Fruit fly (Drosophila melanogaster): Measurements from ENCODE around the gene inaF-C.

The inaF-C gene

DNA sequence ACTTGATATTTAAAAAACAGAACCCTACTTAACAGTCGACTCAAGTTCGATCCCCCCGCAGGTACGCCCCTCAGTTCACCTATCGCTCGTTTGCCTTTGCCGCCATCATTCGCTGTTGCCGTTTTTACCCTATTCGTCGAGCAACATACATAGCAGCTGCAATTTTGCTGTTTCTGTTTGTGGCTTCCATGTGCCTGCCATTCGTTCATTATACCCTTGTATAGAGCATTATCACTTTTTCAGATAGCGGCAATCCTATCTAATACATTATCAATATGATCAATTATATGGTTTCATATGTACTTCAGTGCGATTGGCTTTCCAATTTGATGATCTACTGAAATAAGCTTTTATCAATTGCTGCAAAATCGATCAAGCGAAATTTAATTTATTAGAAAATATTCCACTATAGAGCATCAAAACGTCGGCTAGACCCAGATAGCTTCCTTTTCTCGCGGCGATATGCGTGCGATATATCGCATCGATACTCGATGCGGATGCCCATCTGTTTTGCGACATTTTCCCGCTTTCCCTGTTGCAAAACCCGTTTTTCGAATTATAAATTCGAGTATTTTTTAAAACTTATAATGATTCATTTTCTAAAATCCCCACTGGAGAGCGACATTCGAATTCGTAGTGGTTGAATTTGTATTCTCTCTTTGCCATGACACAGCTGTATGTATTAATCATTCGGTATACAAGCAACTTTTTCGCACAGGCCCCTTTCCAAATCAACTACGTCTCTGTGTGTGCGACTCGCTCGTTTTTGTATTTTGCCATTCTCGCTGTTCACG lies 15.4 kb downstream of the inaF-C start (continued):
- peak; percentile 79 for TF ChIP-seq Hmx (GFP tag; optimal IDR thresholded peaks at IDR 0.05)
- TF ChIP-seq Jarid2 (GFP tag; optimal IDR thresholded peaks at IDR 0.05): peak; percentile 66
- TF ChIP-seq CG17802 (tag; optimal IDR thresholded peaks at IDR 0.05): peak; percentile 64
- TF ChIP-seq Sry-β (GFP tag; optimal IDR thresholded peaks at IDR 0.05): no peak
- TF ChIP-seq CG17612 (GFP tag; IDR thresholded peaks at IDR 0.05): peak; percentile 73
- peak; percentile 72; the same call in 2 of the 3 replicates for TF ChIP-seq jigr1 (GFP tag; IDR thresholded peaks at IDR 0.05)
- peak; percentile 84 for TF ChIP-seq CG11695 (GFP tag; IDR thresholded peaks at IDR 0.05)
- peak; percentile 70 for TF ChIP-seq CG9932 (GFP tag; IDR thresholded peaks at IDR 0.05)
- TF ChIP-seq tgo (GFP tag; IDR thresholded peaks at IDR 0.05): peak; percentile 76
- no peak for TF ChIP-seq stwl (tag; optimal IDR thresholded peaks at IDR 0.05)
- TF ChIP-seq Hr39 (optimal IDR thresholded peaks at IDR 0.05): no peak
- peak; percentile 77 for TF ChIP-seq crol (GFP tag; IDR thresholded peaks at IDR 0.05)
- TF ChIP-seq chinmo (GFP tag; IDR thresholded peaks at IDR 0.05; ENCODE audit: partially characterized antibody): peak; percentile 50; the same call in 1 of the 4 replicates
- TF ChIP-seq dm (GFP tag; optimal IDR thresholded peaks at IDR 0.05): peak; percentile 76
- TF ChIP-seq Dll (GFP tag; IDR thresholded peaks at IDR 0.05; ENCODE audit: partially characterized antibody): peak; percentile 79
- TF ChIP-seq sd (tag; optimal IDR thresholded peaks at IDR 0.05): peak; percentile 74
- TF ChIP-seq prd (optimal IDR thresholded peaks at IDR 0.05): no peak
- TF ChIP-seq prd (GFP tag; IDR thresholded peaks at IDR 0.05): peak; percentile 90
- peak; percentile 68 for TF ChIP-seq CG13123 (GFP tag; optimal IDR thresholded peaks at IDR 0.05)
- TF ChIP-seq Xbp1 (GFP tag; optimal IDR thresholded peaks at IDR 0.05): peak; percentile 88
- peak; percentile 43 for TF ChIP-seq CG4282 (GFP tag; optimal IDR thresholded peaks at IDR 0.05)
- peak; percentile 60; the same call in 1 of the 2 replicates for TF ChIP-seq Awh (GFP tag; IDR thresholded peaks at IDR 0.05)
- peak; percentile 77 for TF ChIP-seq Bdp1 (GFP tag; optimal IDR thresholded peaks at IDR 0.05)
- TF ChIP-seq Sox100B (GFP tag; optimal IDR thresholded peaks at IDR 0.05): peak; percentile 89
- TF ChIP-seq CG34422 (GFP tag; IDR thresholded peaks at IDR 0.05): peak; percentile 81
- peak; percentile 84 for TF ChIP-seq sisA (GFP tag; IDR thresholded peaks at IDR 0.05)
- no peak for TF ChIP-seq ftz-f1 (GFP tag; optimal IDR thresholded peaks at IDR 0.05)
- peak; percentile 78 for TF ChIP-seq CG1647 (GFP tag; optimal IDR thresholded peaks at IDR 0.05)
- TF ChIP-seq CG6813 (GFP tag; optimal IDR thresholded peaks at IDR 0.05): peak; percentile 81
- peak; percentile 42 for TF ChIP-seq Neu2 (GFP tag; optimal IDR thresholded peaks at IDR 0.05; ENCODE audit: borderline replicate concordance)
- peak; percentile 76; the same call in 2 of the 3 replicates for TF ChIP-seq CG11093 (GFP tag; IDR thresholded peaks at IDR 0.05)
- TF ChIP-seq Elba2 (GFP tag; optimal IDR thresholded peaks at IDR 0.05): no peak
- TF ChIP-seq CG17829 (tag; optimal IDR thresholded peaks at IDR 0.05): peak; percentile 90
- peak; percentile 50 for TF ChIP-seq pfk (GFP tag; optimal IDR thresholded peaks at IDR 0.05)
- TF ChIP-seq Sox102F (GFP tag; optimal IDR thresholded peaks at IDR 0.05): peak; percentile 87
- TF ChIP-seq Fer1 (GFP tag; optimal IDR thresholded peaks at IDR 0.05): peak; percentile 88
- no peak for TF ChIP-seq gt (GFP tag; IDR thresholded peaks at IDR 0.05)
- TF ChIP-seq CG2120 (GFP tag; optimal IDR thresholded peaks at IDR 0.05): peak; percentile 92
- TF ChIP-seq CG7963 (GFP tag; IDR thresholded peaks at IDR 0.05; ENCODE audit: partially characterized antibody): peak; percentile 78
- TF ChIP-seq repo (GFP tag; optimal IDR thresholded peaks at IDR 0.05): peak; percentile 64
- peak; percentile 84 to 92 for TF ChIP-seq chif (GFP tag; optimal IDR thresholded peaks at IDR 0.05)
- TF ChIP-seq Dip2 (GFP tag; IDR thresholded peaks at IDR 0.05): no peak
- peak; percentile 84 for TF ChIP-seq Camta (GFP tag; optimal IDR thresholded peaks at IDR 0.05)
- TF ChIP-seq CG9817 (tag; optimal IDR thresholded peaks at IDR 0.05): peak; percentile 83
- peak; percentile 78 for TF ChIP-seq CG12104 (GFP tag; optimal IDR thresholded peaks at IDR 0.05)
- no peak for TF ChIP-seq pzg (GFP tag; optimal IDR thresholded peaks at IDR 0.05)
- TF ChIP-seq chn (GFP tag; optimal IDR thresholded peaks at IDR 0.05): peak; percentile 89
- TF ChIP-seq nom (GFP tag; optimal IDR thresholded peaks at IDR 0.05): peak; percentile 85
- TF ChIP-seq ash1 (GFP tag; optimal IDR thresholded peaks at IDR 0.05): no peak
